Worm (Caenorhabditis elegans): Measurements from ENCODE around the gene T24C4.5.

T24C4.5 gene

DNA sequence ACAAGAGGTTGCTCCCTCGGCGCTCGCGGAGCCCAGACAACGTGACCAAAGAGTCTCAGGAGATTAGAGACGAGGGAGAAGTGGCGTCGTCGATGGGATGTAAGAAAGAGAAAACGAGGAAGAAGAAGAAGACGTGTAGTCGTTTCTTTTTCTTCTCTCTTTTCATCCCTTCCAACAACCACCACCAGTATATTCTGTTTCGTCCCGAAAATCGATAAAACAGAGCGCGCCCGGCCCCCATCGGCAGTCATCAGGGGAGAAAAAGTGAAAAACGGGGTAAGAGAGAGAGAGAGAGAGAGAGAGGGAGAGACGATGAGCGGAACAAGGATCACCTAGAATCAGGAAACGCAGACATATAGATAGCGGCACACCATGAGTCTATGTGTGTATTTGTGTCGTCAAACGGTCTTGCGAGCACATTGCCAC lies 8.4 kb upstream of the T24C4.5 start (continued):
- peak; percentile 71 for TF ChIP-seq dve-1 (tag; optimal IDR thresholded peaks at IDR 0.05; ENCODE audit: insufficient read depth)
- peak; percentile 77 for TF ChIP-seq dmd-6 (GFP tag; IDR thresholded peaks at IDR 0.05)
- peak; percentile 88 for TF ChIP-seq mxl-3 (GFP tag; optimal IDR thresholded peaks at IDR 0.05)
- TF ChIP-seq ama-1 (optimal IDR thresholded peaks at IDR 0.05): peak; percentile 48
- 0 out of 2 replicates have a peak, but pooled peaks have one; percentile 20 for TF ChIP-seq arid-1 (GFP tag; conservative IDR thresholded peaks at IDR 0.05)
- TF ChIP-seq rbr-2 (tag; optimal IDR thresholded peaks at IDR 0.05): peak; percentile 88
- TF ChIP-seq dpl-1 (GFP tag; optimal IDR thresholded peaks at IDR 0.05): peak; percentile 26
- TF ChIP-seq nhr-28 (tag; optimal IDR thresholded peaks at IDR 0.05): peak; percentile 65
- TF ChIP-seq hif-1 (tag; optimal IDR thresholded peaks at IDR 0.05): peak in 1 of 2 experiments; percentile 65
- peak; percentile 50; the same call in 1 of the 2 replicates for TF ChIP-seq lin-38 (GFP tag; IDR thresholded peaks at IDR 0.05)
- no peak for TF ChIP-seq F44E2.7 (GFP tag; IDR thresholded peaks at IDR 0.05)
- peak; percentile 23; the same call in 1 of the 2 replicates for TF ChIP-seq ceh-20 (GFP tag; IDR thresholded peaks at IDR 0.05)
- peak; percentile 80 for TF ChIP-seq hlh-11 (tag; optimal IDR thresholded peaks at IDR 0.05)
- TF ChIP-seq mdl-1 (tag; optimal IDR thresholded peaks at IDR 0.05): peak; percentile 1 to 72
- no peak for TF ChIP-seq nhr-6 (tag; optimal IDR thresholded peaks at IDR 0.05)
- TF ChIP-seq T20F7.1 (GFP tag; optimal IDR thresholded peaks at IDR 0.05): peak; percentile 61
- TF ChIP-seq lsy-2 (tag; optimal IDR thresholded peaks at IDR 0.05): peak; percentile 60 to 77
- TF ChIP-seq mep-1 (tag; optimal IDR thresholded peaks at IDR 0.05): peak; percentile 83
- TF ChIP-seq T26A8.4 (GFP tag; IDR thresholded peaks at IDR 0.05): peak; percentile 62
- peak; percentile 78 for TF ChIP-seq ctbp-1 (GFP tag; IDR thresholded peaks at IDR 0.05)
- TF ChIP-seq set-16 (GFP tag; IDR thresholded peaks at IDR 0.05): peak; percentile 54
- peak; percentile 21 for TF ChIP-seq mes-2 (tag; optimal IDR thresholded peaks at IDR 0.05; ENCODE audit: poor library complexity, severe bottlenecking)
- TF ChIP-seq D1046.2 (GFP tag; IDR thresholded peaks at IDR 0.05): no peak
- peak; percentile 11 for TF ChIP-seq pqm-1 (tag; optimal IDR thresholded peaks at IDR 0.05)
- no peak for TF ChIP-seq skn-1 (tag; optimal IDR thresholded peaks at IDR 0.05)
- peak; percentile 86 for TF ChIP-seq hmg-1.1 (GFP tag; IDR thresholded peaks at IDR 0.05)
- TF ChIP-seq ceh-28 (tag; optimal IDR thresholded peaks at IDR 0.05): peak; percentile 84
- no peak for TF ChIP-seq unc-62 (GFP tag; optimal IDR thresholded peaks at IDR 0.05 in 1 of 2)
- no peak for TF ChIP-seq unc-62 (tag; optimal IDR thresholded peaks at IDR 0.05)
- TF ChIP-seq mxl-2 (GFP tag; conservative IDR thresholded peaks at IDR 0.05): no peak
- TF ChIP-seq sdz-12 (GFP tag; optimal IDR thresholded peaks at IDR 0.05): no peak
- TF ChIP-seq egl-43 (GFP tag; IDR thresholded peaks at IDR 0.05): peak; percentile 76
- peak; percentile 94 for TF ChIP-seq aha-1 (tag)
- 0 out of 2 replicates have a peak, but pooled peaks have one; percentile 40 for TF ChIP-seq php-3 (GFP tag; IDR thresholded peaks at IDR 0.05)
- TF ChIP-seq snpc-4 (tag; optimal IDR thresholded peaks at IDR 0.05): no peak
- no peak for TF ChIP-seq daf-12 (tag; optimal IDR thresholded peaks at IDR 0.05)
- peak; percentile 88 for TF ChIP-seq hlh-30 (tag; optimal IDR thresholded peaks at IDR 0.05; ENCODE audit: insufficient read depth)
- no peak for TF ChIP-seq unc-39 (tag; optimal IDR thresholded peaks at IDR 0.05)
- TF ChIP-seq daf-16 (GFP tag; optimal IDR thresholded peaks at IDR 0.05): no peak
- TF ChIP-seq daf-16 (tag; optimal IDR thresholded peaks at IDR 0.05): peak; percentile 69

- no peak for TF ChIP-seq set-16 (GFP tag; IDR thresholded peaks at IDR 0.05)
- TF ChIP-seq duxl-1 (tag; optimal IDR thresholded peaks at IDR 0.05; ENCODE audit: poor library complexity): no peak
- TF ChIP-seq unc-62 (GFP tag; optimal IDR thresholded peaks at IDR 0.05 in 1 of 2): no peak
- no peak for TF ChIP-seq unc-62 (tag; optimal IDR thresholded peaks at IDR 0.05)
Observed at ce11 chrIII:886726-887125, 7.2 kb upstream of the T24C4.5 start, which contains the start of gene zer-1. TSS of gene zer-1 (minus strand) at chrIII:886793.
